Fruit fly (Drosophila melanogaster) whole organism, wandering third instar larva: ENCODE data around the gene Cpr78E.

Experiments used
- Hr78 ChIP-seq: fragments of >200 bp; optimal IDR thresholded peaks from 2 replicates; lab custom pipeline; 2017; ENCODE audit warnings: missing biosample characterization, missing genetic modification characterization
- OdsH ChIP-seq: fragments of 200-800 bp; sonication (Bioruptor generic); optimal IDR thresholded peaks from 2 replicates; lab custom pipeline; 2016; ENCODE audit warnings: missing biosample characterization, mild to moderate bottlenecking, missing genetic modification characterization
- ey ChIP-seq: fragments of 200-800 bp; sonication (Bioruptor generic); optimal IDR thresholded peaks from 2 replicates; lab custom pipeline; 2016; ENCODE audit warnings: missing biosample characterization, missing genetic modification characterization
- pan ChIP-seq: fragments of >200 bp; optimal IDR thresholded peaks from 2 replicates; lab custom pipeline; 2017

- TF ChIP-seq Hr78 (GFP tag; lab: Kevin White, UChicago) (no peak), ey (GFP tag; lab: Kevin White, UChicago) (no peak), pan (lab: Kevin White, UChicago) (no peak), OdsH (GFP tag; lab: Kevin White, UChicago) (no peak)
Observed at dm6 chr3L:21645878-21646277, 20.9 kb downstream of the Cpr78E start.
